Fruit fly (Drosophila melanogaster) whole organism, embryonic: ENCODE measurements around the gene CG1638.

Source experiments
- Awh ChIP-seq: fragments of 200-800 bp; sonication (Bioruptor generic); IDR thresholded peaks from 2 replicates; pipeline ENCODE4, ENCODE4 v1.3.6; 2022; ENCODE audit warnings: missing biosample characterization, missing genetic modification characterization
- Blimp-1 ChIP-seq: fragments of 200-800 bp; sonication (Bioruptor generic); optimal IDR thresholded peaks from 3 replicates; lab custom pipeline; 2018; ENCODE audit warnings: missing biosample characterization, missing genetic modification characterization, mild to moderate bottlenecking, moderate library complexity, missing genetic modification reagents
- CG10654 ChIP-seq: fragments of 200-800 bp; sonication (Bioruptor generic); optimal IDR thresholded peaks from 2 replicates; lab custom pipeline; 2016; ENCODE audit warnings: missing biosample characterization, missing genetic modification characterization
- CG11093 ChIP-seq: fragments of 200-800 bp; sonication (Bioruptor generic); IDR thresholded peaks from 3 replicates; pipeline ENCODE4 v1.3.6; 2022; ENCODE audit warnings: missing biosample characterization, missing genetic modification characterization
- CG12219 ChIP-seq: fragments of 200-800 bp; sonication (Bioruptor generic); optimal IDR thresholded peaks from 3 replicates; lab custom pipeline; 2018; ENCODE audit warnings: missing biosample characterization, mild to moderate bottlenecking, missing genetic modification characterization
- CG12236 ChIP-seq: fragments of 200-800 bp; sonication (Bioruptor generic); optimal IDR thresholded peaks from 2 replicates; lab custom pipeline; 2016; ENCODE audit warnings: missing biosample characterization, missing genetic modification characterization
- CG12391 ChIP-seq: fragments of 200-800 bp; sonication (Bioruptor generic); optimal IDR thresholded peaks from 3 replicates; lab custom pipeline; 2018; ENCODE audit warnings: missing biosample characterization, mild to moderate bottlenecking, missing genetic modification characterization, moderate library complexity
- CG12769 ChIP-seq: fragments of 200-800 bp; sonication (Bioruptor generic); optimal IDR thresholded peaks from 2 replicates; lab custom pipeline; 2019; ENCODE audit warnings: missing biosample characterization, mild to moderate bottlenecking, missing genetic modification characterization, moderate library complexity
- CG14050 ChIP-seq: fragments of 200-800 bp; sonication (Bioruptor generic); IDR thresholded peaks from 3 replicates; pipeline ENCODE4 v1.3.6; 2022; ENCODE audit warnings: missing biosample characterization, missing genetic modification characterization
- CG14710 ChIP-seq: fragments of 200-800 bp; sonication (Bioruptor generic); optimal IDR thresholded peaks from 3 replicates; lab custom pipeline; 2019; ENCODE audit warnings: missing biosample characterization, mild to moderate bottlenecking, missing genetic modification characterization, moderate library complexity
- CG14965 ChIP-seq: fragments of 200-800 bp; sonication (Bioruptor generic); optimal IDR thresholded peaks from 2 replicates; lab custom pipeline; 2016; ENCODE audit warnings: missing biosample characterization, missing genetic modification characterization, borderline replicate concordance
- CG1603 ChIP-seq: fragments of 200-800 bp; sonication (Bioruptor generic); optimal IDR thresholded peaks from 2 replicates; lab custom pipeline; 2019; ENCODE audit warnings: missing biosample characterization, mild to moderate bottlenecking, missing genetic modification characterization, moderate library complexity
- CG18011 ChIP-seq: fragments of 200-800 bp; sonication (Bioruptor generic); optimal IDR thresholded peaks from 2 replicates; lab custom pipeline; 2017; ENCODE audit warnings: missing biosample characterization, missing genetic modification characterization, mild to moderate bottlenecking, moderate library complexity, missing genotype
- CG2129 ChIP-seq: fragments of 200-800 bp; sonication (Bioruptor generic); IDR thresholded peaks from 2 replicates; pipeline ENCODE4 v1.3.6; 2022; ENCODE audit warnings: missing biosample characterization, missing genetic modification characterization; ENCODE audit not compliant: partially characterized antibody
- CG2875 ChIP-seq: fragments of 200-800 bp; sonication (Bioruptor generic); optimal IDR thresholded peaks from 2 replicates; lab custom pipeline; 2017; ENCODE audit warnings: missing biosample characterization, mild to moderate bottlenecking, missing genetic modification characterization, missing genetic modification reagents
- CG3838 ChIP-seq: fragments of 200-800 bp; sonication (Bioruptor generic); optimal IDR thresholded peaks from 3 replicates; lab custom pipeline; 2016; ENCODE audit warnings: missing biosample characterization, missing genetic modification characterization
- CG4820 ChIP-seq: fragments of 200-800 bp; sonication (Bioruptor generic); optimal IDR thresholded peaks from 3 replicates; lab custom pipeline; 2016; ENCODE audit warnings: missing biosample characterization, missing genetic modification characterization
- CG7271 ChIP-seq: fragments of 200-800 bp; sonication (Bioruptor generic); optimal IDR thresholded peaks from 2 replicates; lab custom pipeline; 2018; ENCODE audit warnings: missing biosample characterization, mild to moderate bottlenecking, missing genetic modification characterization, moderate library complexity
- CG8281 ChIP-seq: fragments of 200-800 bp; sonication (Bioruptor generic); optimal IDR thresholded peaks from 2 replicates; lab custom pipeline; 2018; ENCODE audit warnings: missing biosample characterization, mild to moderate bottlenecking, missing genetic modification characterization, moderate library complexity
- CG9932 ChIP-seq: fragments of 200-800 bp; sonication (Bioruptor generic); IDR thresholded peaks from 2 replicates; pipeline ENCODE4 v1.3.6; 2022; ENCODE audit warnings: missing biosample characterization, missing genetic modification characterization
- D19A ChIP-seq: fragments of 200-800 bp; optimal IDR thresholded peaks from 3 replicates; lab custom pipeline; 2019; ENCODE audit warnings: missing biosample characterization, mild to moderate bottlenecking, missing genetic modification characterization, moderate library complexity
- Dref ChIP-seq: fragments of 200-800 bp; sonication (Bioruptor generic); IDR thresholded peaks from 2 replicates; pipeline ENCODE4 v1.3.6; 2022; ENCODE audit warnings: missing biosample characterization, missing genetic modification characterization
- H2.0 ChIP-seq: fragments of 200-800 bp; sonication (Bioruptor generic); IDR thresholded peaks from 2 replicates; pipeline ENCODE4 v1.3.6; 2022; ENCODE audit warnings: missing biosample characterization, missing genetic modification characterization
- Hey ChIP-seq: fragments of 200-800 bp; sonication (Bioruptor generic); optimal IDR thresholded peaks from 3 replicates; lab custom pipeline; 2018; ENCODE audit warnings: missing biosample characterization, mild to moderate bottlenecking, missing genetic modification characterization
- Oli ChIP-seq: fragments of 200-800 bp; sonication (Bioruptor generic); optimal IDR thresholded peaks from 2 replicates; lab custom pipeline; 2018; ENCODE audit warnings: missing biosample characterization, mild to moderate bottlenecking, missing genetic modification characterization, moderate library complexity
- Optix ChIP-seq: fragments of 200-800 bp; sonication (Bioruptor generic); IDR thresholded peaks from 3 replicates; pipeline ENCODE4 v1.3.6; 2022; ENCODE audit warnings: missing biosample characterization, missing genetic modification characterization
- Taf1 ChIP-seq: fragments of 200-800 bp; sonication (Bioruptor generic); IDR thresholded peaks from 2 replicates; pipeline ENCODE4 v1.3.6; 2022; ENCODE audit warnings: missing biosample characterization, missing genetic modification characterization
- Vsx1 ChIP-seq: fragments of 200-800 bp; sonication (Bioruptor generic); optimal IDR thresholded peaks from 2 replicates; lab custom pipeline; 2017; ENCODE audit warnings: missing biosample characterization, mild to moderate bottlenecking, missing genetic modification characterization, missing genetic modification reagents
- abd-A ChIP-seq: fragments of 200-800 bp; sonication (Bioruptor generic); optimal IDR thresholded peaks from 3 replicates; lab custom pipeline; 2019; ENCODE audit warnings: missing biosample characterization, mild to moderate bottlenecking, missing genetic modification characterization, moderate library complexity
- amos ChIP-seq: fragments of 200-800 bp; sonication (Bioruptor generic); IDR thresholded peaks from 2 replicates; pipeline ENCODE4 v1.3.6; 2022; ENCODE audit warnings: missing biosample characterization, missing genetic modification characterization; ENCODE audit not compliant: partially characterized antibody
- ato ChIP-seq: fragments of 200-800 bp; sonication (Bioruptor generic); IDR thresholded peaks from 2 replicates; pipeline ENCODE4 v1.3.6; 2022; ENCODE audit warnings: missing biosample characterization, missing genetic modification characterization; ENCODE audit not compliant: partially characterized antibody
- chinmo ChIP-seq: fragments of 200-800 bp; sonication (Bioruptor generic); IDR thresholded peaks from 4 replicates; pipeline ENCODE4 v1.3.6; 2022; ENCODE audit warnings: missing biosample characterization, missing genetic modification characterization; ENCODE audit not compliant: partially characterized antibody
- fu2 ChIP-seq: fragments of 200-800 bp; sonication (Bioruptor generic); optimal IDR thresholded peaks from 2 replicates; lab custom pipeline; 2016; ENCODE audit warnings: missing biosample characterization, missing genetic modification characterization
- grn ChIP-seq: fragments of 200-800 bp; sonication (Bioruptor generic); optimal IDR thresholded peaks from 3 replicates; lab custom pipeline; 2017; ENCODE audit warnings: missing biosample characterization, missing genetic modification characterization
- kni ChIP-seq: fragments of 200-800 bp; sonication (Bioruptor generic); optimal IDR thresholded peaks from 3 replicates; lab custom pipeline; 2017; ENCODE audit warnings: mild to moderate bottlenecking, missing biosample characterization, missing genetic modification reagents, missing genetic modification characterization
- nau ChIP-seq: fragments of 200-800 bp; sonication (Bioruptor generic); optimal IDR thresholded peaks from 3 replicates; lab custom pipeline; 2017; ENCODE audit warnings: missing biosample characterization, mild to moderate bottlenecking, missing genetic modification characterization, missing genetic modification reagents
- salm ChIP-seq: fragments of 200-800 bp; sonication (Bioruptor generic); optimal IDR thresholded peaks from 2 replicates; lab custom pipeline; 2018; ENCODE audit warnings: missing biosample characterization, mild to moderate bottlenecking, missing genetic modification characterization
- sd ChIP-seq: fragments of 200-800 bp; sonication (Bioruptor generic); optimal IDR thresholded peaks from 3 replicates; lab custom pipeline; 2018; ENCODE audit warnings: missing biosample characterization, mild to moderate bottlenecking, missing genetic modification characterization, moderate library complexity
- sr ChIP-seq: fragments of 200-800 bp; sonication (Bioruptor generic); IDR thresholded peaks from 3 replicates; pipeline ENCODE4 v1.3.6; 2022; ENCODE audit warnings: missing biosample characterization, missing genetic modification characterization
- usp ChIP-seq: fragments of >200 bp; optimal IDR thresholded peaks from 2 replicates; lab custom pipeline; 2017; ENCODE audit warnings: missing biosample characterization, missing genetic modification characterization
- vnd ChIP-seq: fragments of 200-800 bp; sonication (Bioruptor generic); IDR thresholded peaks from 3 replicates; pipeline ENCODE4 v1.3.6; 2022; ENCODE audit warnings: missing biosample characterization, missing genetic modification characterization; ENCODE audit not compliant: partially characterized antibody
- vvl ChIP-seq: fragments of 200-800 bp; sonication (Bioruptor generic); IDR thresholded peaks from 2 replicates; pipeline ENCODE4 v1.3.6; 2022; ENCODE audit warnings: missing biosample characterization, missing genetic modification characterization

CG1638 gene

DNA sequence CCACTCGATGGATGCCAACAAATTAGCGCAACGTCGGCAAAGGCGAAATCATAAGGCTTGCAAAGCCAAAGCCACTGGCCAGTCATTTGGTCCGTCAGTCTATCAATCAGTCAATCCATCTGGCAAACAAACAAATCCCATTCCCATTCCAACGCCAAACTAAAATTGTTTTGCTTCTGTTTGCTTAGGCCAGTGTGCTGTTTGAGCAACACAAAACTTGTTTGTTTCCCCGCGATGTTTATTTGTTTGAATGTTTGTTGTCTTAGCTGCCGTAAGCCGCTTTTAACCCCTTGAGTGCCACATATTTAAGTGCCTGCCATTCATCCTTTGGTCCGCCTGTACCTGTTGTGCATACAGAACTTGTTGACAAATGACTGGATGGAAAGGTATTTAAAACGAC, 39.5 kb upstream of the CG1638 start (continued):
- peak; percentile 84 for TF ChIP-seq CG12236

DNA sequence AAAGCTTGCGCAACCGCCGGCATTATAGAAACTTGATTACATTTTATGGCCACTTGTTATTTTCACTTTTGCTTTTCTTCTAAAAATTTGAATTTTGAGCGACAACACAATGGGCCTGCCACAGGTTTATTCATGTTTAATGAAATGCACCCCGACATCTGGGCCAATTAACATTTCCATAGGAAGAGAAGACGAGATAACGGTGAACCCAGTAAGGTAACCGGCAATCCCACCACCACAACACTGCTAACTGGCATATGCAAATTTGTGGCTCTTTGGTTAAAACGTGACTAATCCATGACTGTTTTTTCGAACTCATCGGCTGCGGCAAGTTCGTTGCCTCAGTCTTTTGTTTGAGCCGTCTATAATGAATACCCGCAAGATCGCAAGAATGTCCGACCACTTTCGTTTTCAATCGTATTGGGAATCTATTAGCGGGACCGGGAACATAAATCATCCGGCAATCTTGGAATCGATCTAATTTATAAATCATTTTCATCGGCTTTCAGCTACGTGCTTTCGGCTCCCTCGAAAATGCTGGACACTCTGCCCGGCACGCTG, 31.6 kb upstream of the CG1638 start:
- TF ChIP-seq Awh (GFP tag; lab: Robert Waterston, UW) (peak; percentile 68; the same call in 1 of the 2 replicates), chinmo (no peak), CG8281 (tag; lab: Kevin White, UChicago) (no peak), vvl (GFP tag; lab: Robert Waterston, UW) (peak; percentile 84), H2.0 (GFP tag; lab: Robert Waterston, UW) (no peak), kni (GFP tag; lab: Kevin White, UChicago) (peak; percentile 36), Oli (tag; lab: Kevin White, UChicago) (no peak), sd (tag; lab: Kevin White, UChicago) (peak; percentile 39), Vsx1 (GFP tag; lab: Kevin White, UChicago) (peak; percentile 15), CG14050 (GFP tag; lab: Robert Waterston, UW) (no peak), Blimp-1 (GFP tag; lab: Kevin White, UChicago) (peak; percentile 96), abd-A (tag; lab: Kevin White, UChicago) (peak; percentile 10)

- no peak for TF ChIP-seq Awh (GFP tag; lab: Robert Waterston, UW)
- no peak for TF ChIP-seq salm (tag; lab: Kevin White, UChicago)
- TF ChIP-seq Dref (GFP tag; lab: Robert Waterston, UW): no peak
- no peak for TF ChIP-seq usp (GFP tag; lab: Kevin White, UChicago)
- no peak for TF ChIP-seq sr (GFP tag; lab: Robert Waterston, UW)
- TF ChIP-seq sd (tag; lab: Kevin White, UChicago): no peak
- no peak for TF ChIP-seq nau (GFP tag; lab: Kevin White, UChicago)
- TF ChIP-seq vnd (GFP tag; lab: Robert Waterston, UW): no peak
- TF ChIP-seq CG11093 (GFP tag; lab: Robert Waterston, UW): no peak
Measured at dm6 chr3R:31559781-31560180, 30.6 kb upstream of the CG1638 start.

- TF ChIP-seq Blimp-1 (GFP tag; lab: Kevin White, UChicago) (peak; percentile 68), CG1603 (tag; lab: Kevin White, UChicago) (no peak)
- TF ChIP-seq, all 482 proteins: peak for 1
Measured at dm6 chr3R:31564164-31564563, 26.2 kb upstream of the CG1638 start.

- TF ChIP-seq CG10654 (GFP tag; lab: Kevin White, UChicago) (no peak), CG2875 (GFP tag; lab: Kevin White, UChicago) (no peak), Blimp-1 (GFP tag; lab: Kevin White, UChicago) (peak; percentile 54), Taf1 (GFP tag; lab: Robert Waterston, UW) (no peak), CG4820 (no peak), grn (peak; percentile 66), CG7271 (tag; lab: Kevin White, UChicago) (no peak), fu2 (no peak), chinmo (0 out of 4 replicates have a peak, but pooled peaks have one; percentile 12), CG12769 (tag; lab: Kevin White, UChicago) (peak; percentile 3), D19A (tag; lab: Kevin White, UChicago) (no peak), CG12219 (GFP tag; lab: Kevin White, UChicago) (no peak), CG18011 (GFP tag; lab: Kevin White, UChicago) (no peak), CG14710 (tag; lab: Kevin White, UChicago) (no peak), ato (GFP tag; lab: Robert Waterston, UW) (no peak), CG9932 (GFP tag; lab: Robert Waterston, UW) (no peak), Hey (tag; lab: Kevin White, UChicago) (no peak), CG3838 (GFP tag; lab: Kevin White, UChicago) (no peak), CG2129 (no peak), CG14965 (no peak), Optix (GFP tag; lab: Robert Waterston, UW) (no peak), CG12391 (tag; lab: Kevin White, UChicago) (no peak), amos (GFP tag; lab: Robert Waterston, UW) (no peak)
Measured at dm6 chr3R:31564588-31564987, 25.8 kb upstream of the CG1638 start.
